Fruit fly (Drosophila melanogaster): Measurements from ENCODE around the gene CG5070.

- TF ChIP-seq Sp1 (GFP tag; optimal IDR thresholded peaks at IDR 0.05) (no peak), Dfd (GFP tag; optimal IDR thresholded peaks at IDR 0.05) (no peak), pan (optimal IDR thresholded peaks at IDR 0.05) (no peak), sage (GFP tag; optimal IDR thresholded peaks at IDR 0.05) (no peak), GATAd (GFP tag; optimal IDR thresholded peaks at IDR 0.05) (no peak)
These were observed 41.9 kb downstream of the CG5070 start, which contains the start of gene CG8915 for dm6 chrX:17244854-17245253.

Data from whole organism, wandering third instar larva.